Worm (Caenorhabditis elegans) whole organism, L4 larva: ENCODE results near the gene Y62H9A.10.
A peak's percentile ranks its signal among the peaks of the same experiment; 100 is the strongest.

Source experiments
- F10B5.3 ChIP-seq: sonication (generic microtip); optimal IDR thresholded peaks from 2 replicates; lab custom pipeline; 2016; ENCODE audit warnings: mild to moderate bottlenecking, missing genetic modification characterization, missing compliant biosample characterization
- F26F4.8 ChIP-seq: fragments of 200-800 bp; sonication (Bioruptor generic); conservative IDR thresholded peaks from 2 replicates; pipeline ENCODE4 v1.3.6; 2022; ENCODE audit warnings: missing genetic modification characterization, missing compliant biosample characterization
- F49E8.2 ChIP-seq: sonication (generic microtip); optimal IDR thresholded peaks from 2 replicates; lab custom pipeline; 2016; ENCODE audit warnings: missing compliant biosample characterization, mild to moderate bottlenecking, missing genetic modification characterization, borderline replicate concordance
- T26A8.4 ChIP-seq: fragments of 200-800 bp; sonication (Bioruptor generic); IDR thresholded peaks from 2 replicates; pipeline ENCODE4 v1.3.6; 2022; ENCODE audit warnings: missing genetic modification characterization, missing compliant biosample characterization
- Y48G9A.11 ChIP-seq: fragments of 200-800 bp; sonication (Bioruptor generic); IDR thresholded peaks from 2 replicates; pipeline ENCODE4 v1.3.6; 2022; ENCODE audit warnings: missing genetic modification reagents, missing genetic modification characterization, missing compliant biosample characterization
- Y5F2A.4 ChIP-seq: fragments of 200-800 bp; sonication (Bioruptor generic); optimal IDR thresholded peaks from 2 replicates; lab custom pipeline; 2018; ENCODE audit warnings: mild to moderate bottlenecking, missing genetic modification characterization, missing compliant biosample characterization
- Y75B8A.6 ChIP-seq: fragments of 200-800 bp; sonication (Bioruptor generic); IDR thresholded peaks from 2 replicates; pipeline ENCODE4 v1.3.6; 2022; ENCODE audit warnings: missing genetic modification reagents, missing genetic modification characterization, missing compliant biosample characterization
- ZK337.2 ChIP-seq: fragments of 200-800 bp; sonication (Bioruptor generic); IDR thresholded peaks from 2 replicates; pipeline ENCODE4 v1.3.6; 2022; ENCODE audit warnings: missing genetic modification reagents, missing genetic modification characterization, missing compliant biosample characterization
- ZK546.5 ChIP-seq, 2 experiments: sonication (generic microtip); optimal IDR thresholded peaks; 2 replicates each; lab custom pipeline; 2017; ENCODE audit warnings: missing biosample characterization in 2 of 2, missing genetic modification characterization in 2 of 2
- aha-1 ChIP-seq: fragments of 150-350 bp; peaks from one replicate; lab custom pipeline; 2014; ENCODE audit warnings: missing biosample characterization, missing genetic modification characterization
- aly-2 ChIP-seq: sonication (generic microtip); optimal IDR thresholded peaks from 2 replicates; lab custom pipeline; 2018; ENCODE audit warnings: missing biosample characterization, missing genetic modification characterization
- ceh-20 ChIP-seq: fragments of 200-800 bp; sonication (Bioruptor generic); IDR thresholded peaks from 2 replicates; pipeline ENCODE4 v1.3.6; 2022; ENCODE audit warnings: missing genetic modification reagents, missing genetic modification characterization, missing compliant biosample characterization
- ceh-28 ChIP-seq: fragments of 150-350 bp; optimal IDR thresholded peaks from 2 replicates; lab custom pipeline; 2014; ENCODE audit warnings: missing biosample characterization, missing genetic modification reagents, missing genetic modification characterization
- ceh-44 ChIP-seq: fragments of 200-800 bp; sonication (Bioruptor generic); IDR thresholded peaks from 2 replicates; pipeline ENCODE4 v1.3.6; 2022; ENCODE audit warnings: missing genetic modification reagents, missing genetic modification characterization, missing compliant biosample characterization
- cey-2 ChIP-seq: sonication (generic microtip); optimal IDR thresholded peaks from 3 replicates; lab custom pipeline; 2017; ENCODE audit warnings: missing genetic modification characterization, mild to moderate bottlenecking, missing compliant biosample characterization, antibody characterized with exemption, borderline replicate concordance; ENCODE audit not compliant: insufficient read depth
- daf-8 ChIP-seq: fragments of 200-800 bp; sonication (Bioruptor generic); IDR thresholded peaks from 2 replicates; pipeline ENCODE4 v1.3.6; 2022; ENCODE audit warnings: missing genetic modification characterization, missing compliant biosample characterization
- dmd-8 ChIP-seq: fragments of 200-800 bp; sonication (Bioruptor generic); IDR thresholded peaks from 2 replicates; pipeline ENCODE4 v1.3.6; 2022; ENCODE audit warnings: missing genetic modification characterization, missing compliant biosample characterization
- dpl-1 ChIP-seq: fragments of 150-350 bp; optimal IDR thresholded peaks from 2 replicates; lab custom pipeline; 2014; ENCODE audit warnings: missing biosample characterization, missing genetic modification reagents, missing genetic modification characterization
- duxl-1 ChIP-seq: sonication (generic microtip); optimal IDR thresholded peaks from 2 replicates; lab custom pipeline; 2016; ENCODE audit warnings: mild to moderate bottlenecking, missing genetic modification characterization, moderate library complexity, missing compliant biosample characterization; ENCODE audit not compliant: poor library complexity
- egl-27 ChIP-seq: sonication (generic microtip); optimal IDR thresholded peaks from 3 replicates; lab custom pipeline; 2017; ENCODE audit warnings: missing biosample characterization, missing genetic modification reagents, missing genetic modification characterization
- fkh-10 ChIP-seq: fragments of 150-350 bp; optimal IDR thresholded peaks from 2 replicates; lab custom pipeline; 2014; ENCODE audit warnings: missing biosample characterization, missing genetic modification reagents, missing genetic modification characterization
- fos-1 ChIP-seq: fragments of 150-350 bp; optimal IDR thresholded peaks from 2 replicates; lab custom pipeline; 2014; ENCODE audit warnings: missing biosample characterization, missing genetic modification characterization
- gei-8 ChIP-seq: fragments of 200-800 bp; sonication (Bioruptor generic); optimal IDR thresholded peaks from 2 replicates; lab custom pipeline; 2018; ENCODE audit warnings: mild to moderate bottlenecking, missing genetic modification characterization, missing compliant biosample characterization
- hlh-30 ChIP-seq: sonication (generic microtip); optimal IDR thresholded peaks from 2 replicates; lab custom pipeline; 2017; ENCODE audit warnings: antibody characterized with exemption, mild to moderate bottlenecking, missing genetic modification characterization, missing compliant biosample characterization; ENCODE audit not compliant: insufficient read depth
- jun-1 ChIP-seq: fragments of 150-350 bp; optimal IDR thresholded peaks from 2 replicates; lab custom pipeline; 2014; ENCODE audit warnings: missing biosample characterization, missing genetic modification reagents, missing genetic modification characterization
- lin-1 ChIP-seq: fragments of 200-800 bp; sonication (Bioruptor generic); IDR thresholded peaks from 2 replicates; pipeline ENCODE4 v1.3.6; 2022; ENCODE audit warnings: missing genetic modification reagents, missing genetic modification characterization, missing compliant biosample characterization
- lin-29 ChIP-seq: fragments of 200-800 bp; sonication (Bioruptor generic); IDR thresholded peaks from 2 replicates; pipeline ENCODE4 v1.3.6; 2022; ENCODE audit warnings: missing genetic modification reagents, missing genetic modification characterization, missing compliant biosample characterization
- lin-38 ChIP-seq: fragments of 200-800 bp; sonication (Bioruptor generic); IDR thresholded peaks from 2 replicates; pipeline ENCODE4 v1.3.6; 2022; ENCODE audit warnings: missing genetic modification reagents, missing genetic modification characterization, missing compliant biosample characterization
- lin-39 ChIP-seq: fragments of 150-350 bp; optimal IDR thresholded peaks from 2 replicates; lab custom pipeline; 2014; ENCODE audit warnings: missing biosample characterization, missing genetic modification reagents, missing genetic modification characterization
- lir-3 ChIP-seq: sonication (generic microtip); optimal IDR thresholded peaks from 2 replicates; lab custom pipeline; 2016; ENCODE audit warnings: mild to moderate bottlenecking, missing genetic modification characterization, missing compliant biosample characterization
- lsy-2 ChIP-seq, 2 experiments: fragments of 150-350 bp in 1 of 2; sonication (generic microtip) in 1 of 2; optimal IDR thresholded peaks; 2 replicates each; lab custom pipeline; 2014 to 2017; ENCODE audit warnings: missing biosample characterization in 2 of 2, missing genetic modification characterization in 2 of 2
- madf-9 ChIP-seq: fragments of 200-800 bp; sonication (Bioruptor generic); conservative IDR thresholded peaks from 2 replicates; pipeline ENCODE4 v1.3.6; 2022; ENCODE audit warnings: missing genetic modification reagents, missing genetic modification characterization, missing compliant biosample characterization
- mdl-1 ChIP-seq, 2 experiments: fragments of 150-350 bp in 1 of 2; sonication (generic microtip) in 1 of 2; optimal IDR thresholded peaks; 2 replicates each; lab custom pipeline; 2014 to 2017; ENCODE audit warnings: missing biosample characterization in 2 of 2, missing genetic modification characterization in 2 of 2
- mes-2 ChIP-seq: sonication (generic microtip); optimal IDR thresholded peaks from 2 replicates; lab custom pipeline; 2016; ENCODE audit warnings: missing genotype, mild to moderate bottlenecking, missing genetic modification characterization, missing compliant biosample characterization; ENCODE audit not compliant: poor library complexity, severe bottlenecking
- mxl-2 ChIP-seq: fragments of 200-800 bp; sonication (Bioruptor generic); conservative IDR thresholded peaks from 2 replicates; pipeline ENCODE4 v1.3.6; 2022; ENCODE audit warnings: missing genetic modification reagents, missing genetic modification characterization, missing compliant biosample characterization
- mxl-3 ChIP-seq: fragments of 200-800 bp; sonication (Bioruptor generic); optimal IDR thresholded peaks from 2 replicates; lab custom pipeline; 2018; ENCODE audit warnings: mild to moderate bottlenecking, missing genetic modification characterization, missing compliant biosample characterization
- nhr-11 ChIP-seq: fragments of 150-350 bp; optimal IDR thresholded peaks from 2 replicates; lab custom pipeline; 2014; ENCODE audit warnings: missing biosample characterization, missing genetic modification characterization
- nhr-111 ChIP-seq: fragments of 200-800 bp; sonication (Bioruptor generic); optimal IDR thresholded peaks from 2 replicates; lab custom pipeline; 2018; ENCODE audit warnings: mild to moderate bottlenecking, missing genetic modification characterization, missing compliant biosample characterization
- nhr-41 ChIP-seq: fragments of 200-800 bp; sonication (Bioruptor generic); IDR thresholded peaks from 2 replicates; pipeline ENCODE4 v1.3.6; 2022; ENCODE audit warnings: missing genetic modification reagents, missing genetic modification characterization, missing compliant biosample characterization
- nhr-48 ChIP-seq: sonication (generic microtip); optimal IDR thresholded peaks from 2 replicates; lab custom pipeline; 2016; ENCODE audit warnings: mild to moderate bottlenecking, missing genetic modification characterization, missing compliant biosample characterization
- nhr-76 ChIP-seq: fragments of 150-350 bp; optimal IDR thresholded peaks from 2 replicates; lab custom pipeline; 2014; ENCODE audit warnings: missing biosample characterization, missing genetic modification characterization
- nhr-77 ChIP-seq: fragments of 150-350 bp; optimal IDR thresholded peaks from 2 replicates; lab custom pipeline; 2014; ENCODE audit warnings: missing biosample characterization, missing genetic modification characterization
- php-3 ChIP-seq: fragments of 200-800 bp; sonication (Bioruptor generic); IDR thresholded peaks from 2 replicates; pipeline ENCODE4 v1.3.6; 2022; ENCODE audit warnings: missing genetic modification reagents, missing genetic modification characterization, missing compliant biosample characterization
- pqm-1 ChIP-seq: sonication (generic microtip); optimal IDR thresholded peaks from 2 replicates; lab custom pipeline; 2017; ENCODE audit warnings: missing biosample characterization, missing genetic modification characterization
- rbr-2 ChIP-seq: sonication (generic microtip); optimal IDR thresholded peaks from 2 replicates; lab custom pipeline; 2016; ENCODE audit warnings: missing genotype, missing genetic modification characterization, missing compliant biosample characterization
- saeg-2 ChIP-seq: fragments of 200-800 bp; sonication (Bioruptor generic); IDR thresholded peaks from 2 replicates; pipeline ENCODE4 v1.3.6; 2022; ENCODE audit warnings: missing genetic modification reagents, missing genetic modification characterization, missing compliant biosample characterization
- sdz-12 ChIP-seq: fragments of 200-800 bp; sonication (Bioruptor generic); optimal IDR thresholded peaks from 2 replicates; lab custom pipeline; 2018; ENCODE audit warnings: mild to moderate bottlenecking, missing genetic modification characterization, missing compliant biosample characterization
- skn-1 ChIP-seq: fragments of 150-350 bp; optimal IDR thresholded peaks from 2 replicates; lab custom pipeline; 2014; ENCODE audit warnings: missing biosample characterization, missing genetic modification characterization
- snpc-4 ChIP-seq: fragments of 150-350 bp; optimal IDR thresholded peaks from 2 replicates; lab custom pipeline; 2014; ENCODE audit warnings: missing biosample characterization, missing genetic modification characterization
- vab-7 ChIP-seq: fragments of 200-800 bp; sonication (Bioruptor generic); IDR thresholded peaks from 2 replicates; pipeline ENCODE4 v1.3.6; 2022; ENCODE audit warnings: missing genetic modification reagents, missing genetic modification characterization, missing compliant biosample characterization
- zfp-2 ChIP-seq: sonication (generic microtip); optimal IDR thresholded peaks from 2 replicates; lab custom pipeline; 2016; ENCODE audit warnings: mild to moderate bottlenecking, missing genetic modification characterization, missing compliant biosample characterization

Y62H9A.10 gene

DNA sequence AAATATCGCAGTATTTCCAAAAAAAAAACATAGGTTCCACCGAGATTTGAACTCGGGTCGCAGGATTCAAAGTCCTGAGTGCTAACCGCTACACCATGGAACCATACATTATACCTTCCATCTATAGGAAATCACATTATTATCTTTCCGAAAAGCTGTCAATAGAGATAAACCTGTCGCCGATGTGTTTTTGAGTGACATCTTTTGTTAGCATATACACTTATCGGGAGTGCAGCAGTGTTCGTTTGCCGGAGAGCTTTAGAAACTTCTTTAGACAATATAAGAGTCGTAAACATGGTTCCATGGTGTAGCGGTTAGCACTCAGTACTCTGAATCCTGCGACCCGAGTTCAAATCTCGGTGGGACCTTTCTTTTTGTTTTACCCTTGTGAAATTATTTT, 30.4 kb downstream of the Y62H9A.10 start (continued):
- TF ChIP-seq ZK337.2 (GFP tag; lab: Robert Waterston, UW) (no peak), mdl-1 (tag; optimal IDR thresholded peaks at IDR 0.05; lab: Kevin White, UChicago) (no peak), php-3 (peak; percentile 49; the same call in 1 of the 2 replicates), nhr-77 (tag; lab: Kevin White, UChicago) (no peak), pqm-1 (tag; lab: Kevin White, UChicago) (no peak), jun-1 (no peak), hlh-30 (no peak), zfp-2 (tag; lab: Kevin White, UChicago) (no peak), rbr-2 (tag; lab: Kevin White, UChicago) (no peak), F10B5.3 (no peak), fos-1 (tag; lab: Kevin White, UChicago) (no peak), Y75B8A.6 (GFP tag; lab: Robert Waterston, UW) (0 out of 2 replicates have a peak, but pooled peaks have one; percentile 20), cey-2 (tag; lab: Kevin White, UChicago) (no peak), mxl-2 (GFP tag; lab: Robert Waterston, UW) (no peak), Y48G9A.11 (no peak), nhr-11 (tag; lab: Kevin White, UChicago) (no peak), F49E8.2 (tag; lab: Kevin White, UChicago) (no peak), lin-29 (no peak), ceh-44 (0 out of 2 replicates have a peak, but pooled peaks have one; percentile 26), duxl-1 (tag; lab: Kevin White, UChicago) (no peak), nhr-48 (peak; percentile 44), sdz-12 (GFP tag; lab: Kevin White, UChicago) (no peak), Y5F2A.4 (no peak), nhr-111 (GFP tag; lab: Kevin White, UChicago) (peak; percentile 27), nhr-41 (peak; percentile 32; the same call in 1 of the 2 replicates), dmd-8 (GFP tag; lab: Robert Waterston, UW) (0 out of 2 replicates have a peak, but pooled peaks have one; percentile 61), mes-2 (tag; lab: Kevin White, UChicago) (no peak), fkh-10 (no peak), aha-1 (tag; lab: Kevin White, UChicago) (no peak), lin-38 (GFP tag; lab: Robert Waterston, UW) (no peak), lir-3 (tag; lab: Kevin White, UChicago) (no peak), saeg-2 (GFP tag; lab: Robert Waterston, UW) (no peak), lin-1 (GFP tag; lab: Robert Waterston, UW) (peak; percentile 30; the same call in 1 of the 2 replicates), lin-39 (tag; lab: Kevin White, UChicago) (no peak), gei-8 (GFP tag; lab: Kevin White, UChicago) (no peak), ceh-28 (no peak), T26A8.4 (GFP tag; lab: Robert Waterston, UW) (no peak), ZK546.5 (tag; optimal IDR thresholded peaks at IDR 0.05; lab: Kevin White, UChicago) (no peak), daf-8 (GFP tag; lab: Robert Waterston, UW) (no peak), ceh-20 (GFP tag; lab: Robert Waterston, UW) (no peak), nhr-76 (tag; lab: Kevin White, UChicago) (no peak), skn-1 (no peak), madf-9 (GFP tag; lab: Robert Waterston, UW) (0 out of 2 replicates have a peak, but pooled peaks have one; percentile 29), dpl-1 (GFP tag; lab: Kevin White, UChicago) (no peak), F26F4.8 (GFP tag; lab: Robert Waterston, UW) (peak; percentile 38; the same call in 1 of the 2 replicates), snpc-4 (no peak), aly-2 (no peak), vab-7 (peak; percentile 71), egl-27 (tag; lab: Kevin White, UChicago) (no peak), lsy-2 (tag; optimal IDR thresholded peaks at IDR 0.05; lab: Kevin White, UChicago) (no peak), mxl-3 (GFP tag; lab: Kevin White, UChicago) (peak; percentile 31)
